Worm (Caenorhabditis elegans): ENCODE data around the gene dig-1.

DNA sequence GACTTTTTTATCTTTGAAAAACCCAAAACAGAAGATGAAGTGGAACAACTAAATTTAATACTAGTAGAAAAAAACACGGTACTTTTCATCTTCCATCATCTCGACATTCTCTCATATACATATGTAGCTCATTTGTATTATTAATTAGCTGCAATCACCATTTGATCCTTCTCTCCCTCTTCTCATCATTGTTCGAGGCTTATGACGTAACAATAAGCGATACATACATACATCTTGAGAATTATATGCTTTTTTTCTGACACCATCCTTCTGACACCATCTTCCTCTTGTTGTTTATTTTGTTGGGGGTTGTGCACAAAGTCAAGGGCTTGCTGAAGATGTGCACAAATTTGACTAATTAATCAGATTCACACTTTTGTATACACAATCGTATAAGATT is 91.2 kb downstream of the dig-1 start:
- no peak for TF ChIP-seq ama-1 (optimal IDR thresholded peaks at IDR 0.05)
- TF ChIP-seq tbx-37 (GFP tag; conservative IDR thresholded peaks at IDR 0.05): no peak
- TF ChIP-seq hnd-1 (tag; optimal IDR thresholded peaks at IDR 0.05): no peak
- no peak for TF ChIP-seq flt-1 (GFP tag; IDR thresholded peaks at IDR 0.05)
- TF ChIP-seq sea-1 (GFP tag; conservative IDR thresholded peaks at IDR 0.05): no peak
- TF ChIP-seq F13C5.2 (tag; optimal IDR thresholded peaks at IDR 0.05): no peak
- no peak for TF ChIP-seq ceh-13 (GFP tag; optimal IDR thresholded peaks at IDR 0.05)
- TF ChIP-seq tbx-11 (GFP tag; IDR thresholded peaks at IDR 0.05): no peak
